Fruit fly (Drosophila melanogaster) whole organism, embryonic: ENCODE data around the gene CG32102.

Source experiments
- Bgb ChIP-seq: fragments of 200-800 bp; sonication (Bioruptor generic); IDR thresholded peaks from 2 replicates; pipeline ENCODE4 v1.3.6; 2022; ENCODE audit warnings: missing biosample characterization, missing genetic modification characterization; ENCODE audit not compliant: partially characterized antibody
- BtbVII ChIP-seq: fragments of 200-800 bp; sonication (Bioruptor generic); optimal IDR thresholded peaks from 3 replicates; lab custom pipeline; 2017; ENCODE audit warnings: missing biosample characterization, mild to moderate bottlenecking, missing genetic modification characterization
- Bteb2 ChIP-seq: fragments of 200-800 bp; sonication (Bioruptor generic); optimal IDR thresholded peaks from 2 replicates; lab custom pipeline; 2016; ENCODE audit warnings: missing biosample characterization, missing genetic modification characterization
- CG12104 ChIP-seq: fragments of 200-800 bp; sonication (Bioruptor generic); optimal IDR thresholded peaks from 3 replicates; lab custom pipeline; 2016; ENCODE audit warnings: missing biosample characterization, missing genetic modification characterization
- CG13894 ChIP-seq: fragments of 200-800 bp; sonication (Bioruptor generic); optimal IDR thresholded peaks from 3 replicates; lab custom pipeline; 2018; ENCODE audit warnings: missing biosample characterization, mild to moderate bottlenecking, missing genetic modification characterization, moderate library complexity
- CG14441 ChIP-seq: fragments of 200-800 bp; sonication (Bioruptor generic); IDR thresholded peaks from 2 replicates; pipeline ENCODE4 v1.3.6; 2022; ENCODE audit warnings: missing biosample characterization, missing genetic modification characterization
- CG14667 ChIP-seq: fragments of 200-800 bp; sonication (Bioruptor generic); IDR thresholded peaks from 2 replicates; pipeline ENCODE4 v1.3.6; 2022; ENCODE audit warnings: missing biosample characterization, missing genetic modification characterization
- CG1529 ChIP-seq: fragments of 200-800 bp; sonication (Bioruptor generic); optimal IDR thresholded peaks from 3 replicates; lab custom pipeline; 2018; ENCODE audit warnings: missing biosample characterization, missing genetic modification characterization
- CG15601 ChIP-seq: fragments of 200-800 bp; sonication (Bioruptor generic); optimal IDR thresholded peaks from 3 replicates; lab custom pipeline; 2019; ENCODE audit warnings: missing biosample characterization, mild to moderate bottlenecking, missing genetic modification characterization, moderate library complexity
- CG15696 ChIP-seq: fragments of 200-800 bp; sonication (Bioruptor generic); optimal IDR thresholded peaks from 2 replicates; lab custom pipeline; 2019; ENCODE audit warnings: missing biosample characterization, mild to moderate bottlenecking, missing genetic modification characterization, moderate library complexity
- CG17385 ChIP-seq: fragments of 200-800 bp; sonication (Bioruptor generic); optimal IDR thresholded peaks from 3 replicates; lab custom pipeline; 2018; ENCODE audit warnings: missing biosample characterization, mild to moderate bottlenecking, missing genetic modification characterization
- CG30431 ChIP-seq: fragments of 200-800 bp; sonication (Bioruptor generic); optimal IDR thresholded peaks from 2 replicates; lab custom pipeline; 2017; ENCODE audit warnings: missing biosample characterization, missing genetic modification characterization
- CG3726 ChIP-seq: fragments of 200-800 bp; sonication (Bioruptor generic); IDR thresholded peaks from 3 replicates; pipeline ENCODE4, ENCODE4 v1.3.6; 2022; ENCODE audit warnings: missing biosample characterization, missing genetic modification characterization
- CG4707 ChIP-seq: fragments of 200-800 bp; sonication (Bioruptor generic); optimal IDR thresholded peaks from 2 replicates; lab custom pipeline; 2018; ENCODE audit warnings: missing biosample characterization, mild to moderate bottlenecking, missing genetic modification characterization, moderate library complexity
- CG6791 ChIP-seq: fragments of 200-800 bp; sonication (Bioruptor generic); IDR thresholded peaks from 3 replicates; pipeline ENCODE4 v1.3.6; 2022; ENCODE audit warnings: missing biosample characterization, missing genetic modification characterization; ENCODE audit not compliant: partially characterized antibody
- CG8765 ChIP-seq: fragments of 200-800 bp; sonication (Bioruptor generic); IDR thresholded peaks from 2 replicates; pipeline ENCODE4 v1.3.6; 2022; ENCODE audit warnings: missing biosample characterization, missing genetic modification characterization
- E2f1 ChIP-seq: fragments of 200-800 bp; sonication (Bioruptor generic); IDR thresholded peaks from 2 replicates; pipeline ENCODE4 v1.3.6; 2022; ENCODE audit warnings: missing biosample characterization, missing genetic modification characterization
- Elba2 ChIP-seq: fragments of 200-800 bp; sonication (Bioruptor generic); optimal IDR thresholded peaks from 3 replicates; lab custom pipeline; 2016; ENCODE audit warnings: missing biosample characterization, missing genetic modification characterization
- Jarid2 ChIP-seq: fragments of 200-800 bp; sonication (Bioruptor generic); optimal IDR thresholded peaks from 3 replicates; lab custom pipeline; 2017; ENCODE audit warnings: mild to moderate bottlenecking, missing biosample characterization, missing genetic modification reagents, missing genetic modification characterization
- Lhr ChIP-seq: fragments of 200-800 bp; sonication (Bioruptor generic); optimal IDR thresholded peaks from 3 replicates; lab custom pipeline; 2017; ENCODE audit warnings: mild to moderate bottlenecking, missing biosample characterization, missing genetic modification reagents, missing genetic modification characterization
- MBD-R2 ChIP-seq: fragments of 200-800 bp; sonication (Bioruptor generic); IDR thresholded peaks from 2 replicates; pipeline ENCODE4 v1.3.6; 2022; ENCODE audit warnings: missing biosample characterization, missing genetic modification characterization
- NFAT ChIP-seq: fragments of 200-800 bp; sonication (Bioruptor generic); IDR thresholded peaks from 2 replicates; pipeline ENCODE4 v1.3.6; 2022; ENCODE audit warnings: missing biosample characterization, missing genetic modification characterization
- Sox102F ChIP-seq: fragments of 200-800 bp; sonication (Bioruptor generic); optimal IDR thresholded peaks from 2 replicates; lab custom pipeline; 2018; ENCODE audit warnings: missing biosample characterization, mild to moderate bottlenecking, missing genetic modification characterization, moderate library complexity
- Sry-δ ChIP-seq: fragments of 200-800 bp; sonication (Bioruptor generic); optimal IDR thresholded peaks from 2 replicates; lab custom pipeline; 2016; ENCODE audit warnings: missing biosample characterization, missing genetic modification characterization
- Taf1 ChIP-seq: fragments of 200-800 bp; sonication (Bioruptor generic); IDR thresholded peaks from 2 replicates; pipeline ENCODE4 v1.3.6; 2022; ENCODE audit warnings: missing biosample characterization, missing genetic modification characterization
- Trl ChIP-seq, 3 experiments: fragments of >200 bp in 2 of 3; fragments of 200-800 bp in 1 of 3; sonication (Bioruptor generic) in 1 of 3; optimal IDR thresholded peaks; 2 replicates in 1 of 3; 3 replicates in 2 of 3; lab custom pipeline; 2016 to 2017; ENCODE audit warnings: missing biosample characterization in 1 of 3, missing genetic modification characterization in 1 of 3
- abd-A ChIP-seq: fragments of 200-800 bp; sonication (Bioruptor generic); optimal IDR thresholded peaks from 3 replicates; lab custom pipeline; 2019; ENCODE audit warnings: missing biosample characterization, mild to moderate bottlenecking, missing genetic modification characterization, moderate library complexity
- amos ChIP-seq: fragments of 200-800 bp; sonication (Bioruptor generic); IDR thresholded peaks from 2 replicates; pipeline ENCODE4 v1.3.6; 2022; ENCODE audit warnings: missing biosample characterization, missing genetic modification characterization; ENCODE audit not compliant: partially characterized antibody
- ash1 ChIP-seq: fragments of 200-800 bp; sonication (Bioruptor generic); optimal IDR thresholded peaks from 2 replicates; lab custom pipeline; 2018; ENCODE audit warnings: missing biosample characterization, mild to moderate bottlenecking, missing genetic modification characterization
- bowl ChIP-seq: fragments of 200-800 bp; sonication (Bioruptor generic); IDR thresholded peaks from 2 replicates; pipeline ENCODE4 v1.3.6; 2022; ENCODE audit warnings: missing biosample characterization, missing genetic modification characterization
- caup ChIP-seq: fragments of 200-800 bp; sonication (Bioruptor generic); optimal IDR thresholded peaks from 3 replicates; lab custom pipeline; 2017; ENCODE audit warnings: missing biosample characterization, mild to moderate bottlenecking, missing genetic modification characterization, moderate library complexity; ENCODE audit not compliant: severe bottlenecking
- chinmo ChIP-seq: fragments of 200-800 bp; sonication (Bioruptor generic); IDR thresholded peaks from 4 replicates; pipeline ENCODE4 v1.3.6; 2022; ENCODE audit warnings: missing biosample characterization, missing genetic modification characterization; ENCODE audit not compliant: partially characterized antibody
- ci ChIP-seq: fragments of 200-800 bp; sonication (Bioruptor generic); IDR thresholded peaks from 3 replicates; pipeline ENCODE4 v1.3.6; 2022; ENCODE audit warnings: missing biosample characterization, missing genetic modification characterization
- crol ChIP-seq: fragments of 200-800 bp; sonication (Bioruptor generic); IDR thresholded peaks from 2 replicates; pipeline ENCODE4 v1.3.6; 2022; ENCODE audit warnings: missing biosample characterization, missing genetic modification characterization
- dan ChIP-seq: fragments of 200-800 bp; sonication (Bioruptor generic); IDR thresholded peaks from 2 replicates; pipeline ENCODE4 v1.3.6; 2022; ENCODE audit warnings: missing biosample characterization, missing genetic modification characterization
- eve ChIP-seq, 2 experiments: fragments of >200 bp; optimal IDR thresholded peaks; 2 replicates each; lab custom pipeline; 2017; ENCODE audit warnings: missing biosample characterization in 2 of 2, missing genetic modification characterization in 2 of 2
- fd96Cb ChIP-seq: fragments of 200-800 bp; sonication (Bioruptor generic); optimal IDR thresholded peaks from 2 replicates; lab custom pipeline; 2018; ENCODE audit warnings: missing biosample characterization, mild to moderate bottlenecking, missing genetic modification characterization, moderate library complexity
- gcm ChIP-seq: fragments of 200-800 bp; sonication (Bioruptor generic); optimal IDR thresholded peaks from 2 replicates; lab custom pipeline; 2019; ENCODE audit warnings: missing biosample characterization, mild to moderate bottlenecking, missing genetic modification characterization, moderate library complexity
- gsb ChIP-seq: fragments of 200-800 bp; sonication (Bioruptor generic); IDR thresholded peaks from 2 replicates; pipeline ENCODE4 v1.3.6; 2022; ENCODE audit warnings: missing biosample characterization, missing genetic modification characterization
- inv ChIP-seq: fragments of 200-800 bp; sonication (Bioruptor generic); IDR thresholded peaks from 2 replicates; pipeline ENCODE4 v1.3.6; 2022; ENCODE audit warnings: missing biosample characterization, missing genetic modification characterization; ENCODE audit not compliant: partially characterized antibody
- jigr1 ChIP-seq: fragments of 200-800 bp; sonication (Bioruptor generic); IDR thresholded peaks from 3 replicates; pipeline ENCODE4 v1.3.6; 2022; ENCODE audit warnings: missing biosample characterization, missing genetic modification characterization
- ken ChIP-seq: fragments of 200-800 bp; sonication (Bioruptor generic); IDR thresholded peaks from 3 replicates; pipeline ENCODE4 v1.3.6; 2022; ENCODE audit warnings: missing biosample characterization, missing genetic modification characterization
- shn ChIP-seq: fragments of 200-800 bp; sonication (Bioruptor generic); optimal IDR thresholded peaks from 3 replicates; lab custom pipeline; 2016; ENCODE audit warnings: missing biosample characterization, missing genetic modification characterization
- sim ChIP-seq: fragments of 200-800 bp; sonication (Bioruptor generic); IDR thresholded peaks from 2 replicates; pipeline ENCODE4 v1.3.6; 2022; ENCODE audit warnings: missing biosample characterization, missing genetic modification characterization
- tgo ChIP-seq: fragments of 200-800 bp; sonication (Bioruptor generic); IDR thresholded peaks from 3 replicates; pipeline ENCODE4 v1.3.6; 2022; ENCODE audit warnings: missing biosample characterization, missing genetic modification characterization
- tin ChIP-seq: fragments of 200-800 bp; sonication (Bioruptor generic); optimal IDR thresholded peaks from 3 replicates; lab custom pipeline; 2016; ENCODE audit warnings: missing biosample characterization, missing genetic modification characterization
- tna ChIP-seq: fragments of 200-800 bp; sonication (Bioruptor generic); IDR thresholded peaks from 2 replicates; pipeline ENCODE4 v1.3.6; 2022; ENCODE audit warnings: missing biosample characterization, missing genetic modification characterization; ENCODE audit not compliant: partially characterized antibody
- z ChIP-seq: fragments of 200-800 bp; sonication (Bioruptor generic); IDR thresholded peaks from 3 replicates; pipeline ENCODE4 v1.3.6; 2022; ENCODE audit warnings: missing biosample characterization, missing genetic modification characterization

CG32102 gene

DNA sequence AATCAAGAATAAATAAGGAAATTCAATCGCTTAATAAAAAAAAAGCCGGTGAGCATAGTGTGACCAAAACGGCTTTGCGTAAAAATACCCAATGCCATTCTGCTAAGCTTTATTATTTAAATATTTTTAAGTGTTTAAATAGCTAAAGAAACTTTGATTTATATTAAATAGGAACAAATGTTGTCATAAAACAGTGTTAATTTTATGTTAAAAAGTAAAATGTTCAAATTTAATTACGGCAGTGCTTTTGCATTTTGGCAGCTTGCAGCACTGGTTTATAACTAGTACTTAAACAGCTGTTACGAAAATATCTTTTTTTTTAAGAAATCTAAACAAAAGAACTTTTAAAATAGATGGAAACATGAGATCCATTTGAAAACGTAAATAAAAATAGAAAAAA is 31.7 kb upstream of the CG32102 start, which contains the start of the genes CG10638 and CG10681 (continued):
- TF ChIP-seq CG15601 (tag; lab: Kevin White, UChicago): peak; percentile 31
- no peak for TF ChIP-seq gsb
- TF ChIP-seq CG30431 (GFP tag; lab: Kevin White, UChicago): no peak
- TF ChIP-seq abd-A: no peak
- no peak for TF ChIP-seq Sry-δ (GFP tag; lab: Kevin White, UChicago)
- no peak for TF ChIP-seq BtbVII (GFP tag; lab: Kevin White, UChicago)
- TF ChIP-seq ci (GFP tag; lab: Robert Waterston, UW): no peak
- no peak for TF ChIP-seq CG4707 (GFP tag; lab: Kevin White, UChicago)
- TF ChIP-seq eve (GFP tag; optimal IDR thresholded peaks at IDR 0.05; lab: Kevin White, UChicago): no peak
- no peak for TF ChIP-seq tna (GFP tag; lab: Robert Waterston, UW)
- TF ChIP-seq CG8765: no peak
- TF ChIP-seq bowl (GFP tag; lab: Robert Waterston, UW): no peak
- no peak for TF ChIP-seq CG14441 (GFP tag; lab: Robert Waterston, UW)
- TF ChIP-seq caup (GFP tag; lab: Kevin White, UChicago): no peak
- no peak for TF ChIP-seq E2f1 (GFP tag; lab: Robert Waterston, UW)
- TF ChIP-seq Taf1 (GFP tag; lab: Robert Waterston, UW): no peak
- no peak for TF ChIP-seq sim (GFP tag; lab: Robert Waterston, UW)
- no peak for TF ChIP-seq fd96Cb (tag; lab: Kevin White, UChicago)
- no peak for TF ChIP-seq shn (GFP tag; lab: Kevin White, UChicago)
- no peak for TF ChIP-seq jigr1 (GFP tag; lab: Robert Waterston, UW)
- TF ChIP-seq CG1529: no peak
- peak; percentile 77 for TF ChIP-seq MBD-R2 (GFP tag; lab: Robert Waterston, UW)
- no peak for TF ChIP-seq ash1 (GFP tag; lab: Kevin White, UChicago)
- TF ChIP-seq Bteb2 (GFP tag; lab: Kevin White, UChicago): peak; percentile 25
- peak; percentile 45 for TF ChIP-seq Lhr (GFP tag; lab: Kevin White, UChicago)
- no peak for TF ChIP-seq NFAT (GFP tag; lab: Robert Waterston, UW)
- TF ChIP-seq Jarid2: no peak
- no peak for TF ChIP-seq CG15696 (tag; lab: Kevin White, UChicago)
- TF ChIP-seq gcm (GFP tag; lab: Kevin White, UChicago): peak; percentile 59
- TF ChIP-seq dan: no peak
- TF ChIP-seq CG14667 (GFP tag; lab: Robert Waterston, UW): no peak
- peak; percentile 41 for TF ChIP-seq CG17385
- TF ChIP-seq tin (GFP tag; lab: Kevin White, UChicago): peak; percentile 43
- no peak for TF ChIP-seq CG6791 (GFP tag; lab: Robert Waterston, UW)
- peak; percentile 30 for TF ChIP-seq CG12104 (GFP tag; lab: Kevin White, UChicago)
- TF ChIP-seq inv (GFP tag; lab: Robert Waterston, UW): no peak

DNA sequence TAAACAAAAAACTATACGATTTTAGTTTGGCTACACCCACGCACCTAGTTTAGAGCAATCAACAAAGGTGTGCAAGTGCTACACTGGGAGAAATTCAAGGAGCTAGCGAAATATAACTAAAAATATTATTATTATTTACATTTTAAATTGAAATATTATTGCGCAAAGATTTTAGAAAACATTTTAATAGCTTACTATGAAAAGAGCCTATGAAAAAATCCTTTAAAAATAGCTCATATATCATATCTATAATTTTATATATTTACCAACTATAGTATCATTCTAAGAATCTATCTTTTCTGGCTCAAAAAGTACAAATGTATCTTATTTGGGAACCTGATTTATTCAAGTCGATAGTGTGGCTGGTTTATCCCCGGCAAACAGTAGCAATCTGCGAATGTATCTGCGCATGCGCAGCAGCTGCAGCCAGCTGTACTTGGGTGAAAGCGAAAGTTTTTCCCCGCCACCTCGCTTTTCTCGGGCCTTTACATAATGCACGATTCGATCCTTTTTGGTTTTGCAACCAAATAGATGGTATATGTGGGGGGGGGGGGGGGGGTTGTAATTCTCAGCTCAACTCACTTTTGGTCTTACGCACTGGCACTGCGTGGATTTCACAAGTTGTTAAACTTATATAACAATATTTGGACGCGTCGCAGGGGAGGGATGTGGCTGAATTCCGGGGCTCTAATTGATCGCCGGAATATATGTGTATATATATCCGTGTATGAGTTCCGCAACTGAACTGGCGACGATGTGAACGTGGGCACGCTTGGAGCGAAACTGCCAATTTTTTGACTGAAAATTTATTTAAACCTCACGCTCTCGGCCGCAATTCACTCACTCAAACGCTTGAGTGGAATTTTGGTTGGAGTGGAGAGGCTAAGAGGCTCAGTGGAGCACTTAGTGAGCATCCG is 27.1 kb upstream of the CG32102 start, which contains the start of gene CG10657:
TSS of gene CG10657 (minus strand) at position 789 of the 917 bp plus-strand sequence.
- TF ChIP-seq CG14441 (GFP tag; lab: Robert Waterston, UW): peak; percentile 25; the same call in 1 of the 2 replicates
- TF ChIP-seq amos (GFP tag; lab: Robert Waterston, UW): peak; percentile 24; the same call in 1 of the 2 replicates
- no peak for TF ChIP-seq ken (GFP tag; lab: Robert Waterston, UW)
- peak; percentile 50; the same call in 1 of the 2 replicates for TF ChIP-seq Bgb
- no peak for TF ChIP-seq tgo
- peak; percentile 22 for TF ChIP-seq CG13894
- peak; percentile 84; the same call in 2 of the 4 replicates for TF ChIP-seq chinmo (GFP tag; lab: Robert Waterston, UW)
- no peak for TF ChIP-seq CG3726 (GFP tag; lab: Robert Waterston, UW)
- peak; percentile 96 for TF ChIP-seq z
- no peak for TF ChIP-seq Elba2
- peak; percentile 4 for TF ChIP-seq Sox102F (GFP tag; lab: Kevin White, UChicago)
- peak in 1 of 2 experiments; percentile 28 for TF ChIP-seq Trl (optimal IDR thresholded peaks at IDR 0.05; lab: Kevin White, UChicago)
- TF ChIP-seq Trl (GFP tag; optimal IDR thresholded peaks at IDR 0.05; lab: Kevin White, UChicago): no peak
- TF ChIP-seq crol (GFP tag; lab: Robert Waterston, UW): peak; percentile 57; the same call in 1 of the 2 replicates
- TF ChIP-seq tin (GFP tag; lab: Kevin White, UChicago): no peak
